Fruit fly (Drosophila melanogaster) whole organism, embryonic: ENCODE data around the gene CG4297.

Source experiments
- Abd-B ChIP-seq: fragments of 200-800 bp; sonication (Bioruptor generic); optimal IDR thresholded peaks from 2 replicates; lab custom pipeline; 2018; ENCODE audit warnings: missing biosample characterization, mild to moderate bottlenecking, missing genetic modification characterization, moderate library complexity
- Atf-2 ChIP-seq: fragments of 200-800 bp; sonication (Bioruptor generic); optimal IDR thresholded peaks from 2 replicates; lab custom pipeline; 2016; ENCODE audit warnings: missing biosample characterization, missing genetic modification characterization
- Atf3 ChIP-seq: fragments of 200-800 bp; sonication (Bioruptor generic); optimal IDR thresholded peaks from 3 replicates; lab custom pipeline; 2016; ENCODE audit warnings: missing biosample characterization, missing genetic modification characterization
- BtbVII ChIP-seq: fragments of 200-800 bp; sonication (Bioruptor generic); optimal IDR thresholded peaks from 3 replicates; lab custom pipeline; 2017; ENCODE audit warnings: missing biosample characterization, mild to moderate bottlenecking, missing genetic modification characterization
- CG12769 ChIP-seq: fragments of 200-800 bp; sonication (Bioruptor generic); optimal IDR thresholded peaks from 2 replicates; lab custom pipeline; 2019; ENCODE audit warnings: missing biosample characterization, mild to moderate bottlenecking, missing genetic modification characterization, moderate library complexity
- CG15073 ChIP-seq: fragments of 200-800 bp; sonication (Bioruptor generic); optimal IDR thresholded peaks from 2 replicates; lab custom pipeline; 2016; ENCODE audit warnings: missing biosample characterization, missing genetic modification characterization
- CG1529 ChIP-seq: fragments of 200-800 bp; sonication (Bioruptor generic); optimal IDR thresholded peaks from 3 replicates; lab custom pipeline; 2018; ENCODE audit warnings: missing biosample characterization, missing genetic modification characterization
- CG15479 ChIP-seq: fragments of 200-800 bp; sonication (Bioruptor generic); optimal IDR thresholded peaks from 3 replicates; lab custom pipeline; 2019; ENCODE audit warnings: missing biosample characterization, mild to moderate bottlenecking, missing genetic modification characterization, moderate library complexity
- CG1602 ChIP-seq: fragments of 200-800 bp; sonication (Bioruptor generic); optimal IDR thresholded peaks from 3 replicates; lab custom pipeline; 2016; ENCODE audit warnings: missing biosample characterization, missing genetic modification characterization
- CG1647 ChIP-seq: fragments of 200-800 bp; sonication (Bioruptor generic); optimal IDR thresholded peaks from 3 replicates; lab custom pipeline; 2016; ENCODE audit warnings: missing biosample characterization, missing genetic modification characterization
- CG2129 ChIP-seq: fragments of 200-800 bp; sonication (Bioruptor generic); IDR thresholded peaks from 2 replicates; pipeline ENCODE4 v1.3.6; 2022; ENCODE audit warnings: missing biosample characterization, missing genetic modification characterization; ENCODE audit not compliant: partially characterized antibody
- CG2199 ChIP-seq: fragments of 200-800 bp; sonication (Bioruptor generic); IDR thresholded peaks from 3 replicates; pipeline ENCODE4 v1.3.6; 2022; ENCODE audit warnings: missing biosample characterization, missing genetic modification characterization
- CG5953 ChIP-seq: fragments of 200-800 bp; sonication (Bioruptor generic); IDR thresholded peaks from 2 replicates; pipeline ENCODE4 v1.3.6; 2022; ENCODE audit warnings: missing biosample characterization, missing genetic modification characterization
- CG7786 ChIP-seq: fragments of 200-800 bp; sonication (Bioruptor generic); optimal IDR thresholded peaks from 2 replicates; lab custom pipeline; 2016; ENCODE audit warnings: missing biosample characterization, missing genetic modification characterization
- CG8281 ChIP-seq: fragments of 200-800 bp; sonication (Bioruptor generic); optimal IDR thresholded peaks from 2 replicates; lab custom pipeline; 2018; ENCODE audit warnings: missing biosample characterization, mild to moderate bottlenecking, missing genetic modification characterization, moderate library complexity
- Chrac-16 ChIP-seq: fragments of 200-800 bp; sonication (Bioruptor generic); optimal IDR thresholded peaks from 3 replicates; lab custom pipeline; 2016; ENCODE audit warnings: missing biosample characterization, missing genetic modification characterization
- D19B ChIP-seq: fragments of 200-800 bp; sonication (Bioruptor generic); optimal IDR thresholded peaks from 2 replicates; lab custom pipeline; 2017; ENCODE audit warnings: missing biosample characterization, mild to moderate bottlenecking, missing genetic modification characterization
- Deaf1 ChIP-seq: fragments of 200-800 bp; optimal IDR thresholded peaks from 3 replicates; lab custom pipeline; 2019; ENCODE audit warnings: missing biosample characterization, mild to moderate bottlenecking, missing genetic modification characterization, moderate library complexity
- Dip2 ChIP-seq: fragments of 200-800 bp; sonication (Bioruptor generic); IDR thresholded peaks from 2 replicates; pipeline ENCODE4 v1.3.6; 2022; ENCODE audit warnings: missing biosample characterization, missing genetic modification characterization
- Hmr ChIP-seq: fragments of 200-800 bp; sonication (Bioruptor generic); optimal IDR thresholded peaks from 3 replicates; lab custom pipeline; 2017; ENCODE audit warnings: mild to moderate bottlenecking, missing biosample characterization, missing genetic modification reagents, missing genetic modification characterization
- Kr ChIP-seq: fragments of 200-800 bp; sonication (Bioruptor generic); optimal IDR thresholded peaks from 2 replicates; lab custom pipeline; 2017; ENCODE audit warnings: missing biosample characterization, mild to moderate bottlenecking, missing genetic modification characterization
- Lim3 ChIP-seq: fragments of 200-800 bp; sonication (Bioruptor generic); IDR thresholded peaks from 2 replicates; pipeline ENCODE4 v1.3.6; 2022; ENCODE audit warnings: missing biosample characterization, missing genetic modification characterization
- Med ChIP-seq: fragments of 200-800 bp; sonication (Bioruptor generic); peaks from one replicate; lab custom pipeline; 2016; ENCODE audit warnings: missing biosample characterization, missing genetic modification characterization, mild to moderate bottlenecking, inconsistent platforms, moderate library complexity
- Myb ChIP-seq: fragments of 200-800 bp; sonication (Bioruptor generic); optimal IDR thresholded peaks from 2 replicates; lab custom pipeline; 2016; ENCODE audit warnings: missing biosample characterization, missing genetic modification characterization
- Rfx ChIP-seq: fragments of 200-800 bp; sonication (Bioruptor generic); IDR thresholded peaks from 2 replicates; pipeline ENCODE4 v1.3.6; 2022; ENCODE audit warnings: missing biosample characterization, missing genetic modification characterization
- abd-A ChIP-seq: fragments of 200-800 bp; sonication (Bioruptor generic); optimal IDR thresholded peaks from 3 replicates; lab custom pipeline; 2019; ENCODE audit warnings: missing biosample characterization, mild to moderate bottlenecking, missing genetic modification characterization, moderate library complexity
- bigmax ChIP-seq: fragments of 200-800 bp; sonication (Bioruptor generic); optimal IDR thresholded peaks from 2 replicates; lab custom pipeline; 2018; ENCODE audit warnings: missing biosample characterization, mild to moderate bottlenecking, missing genetic modification characterization
- br ChIP-seq: fragments of >200 bp; optimal IDR thresholded peaks from 2 replicates; lab custom pipeline; 2017
- chinmo ChIP-seq: fragments of 200-800 bp; sonication (Bioruptor generic); IDR thresholded peaks from 4 replicates; pipeline ENCODE4 v1.3.6; 2022; ENCODE audit warnings: missing biosample characterization, missing genetic modification characterization; ENCODE audit not compliant: partially characterized antibody
- cwo ChIP-seq: fragments of 200-800 bp; sonication (Bioruptor generic); optimal IDR thresholded peaks from 3 replicates; lab custom pipeline; 2017; ENCODE audit warnings: missing biosample characterization, missing genetic modification characterization, mild to moderate bottlenecking, moderate library complexity, missing genetic modification reagents
- ems ChIP-seq: fragments of 200-800 bp; sonication (Bioruptor generic); optimal IDR thresholded peaks from 3 replicates; lab custom pipeline; 2016; ENCODE audit warnings: missing biosample characterization, missing genetic modification characterization
- gcm ChIP-seq: fragments of 200-800 bp; sonication (Bioruptor generic); optimal IDR thresholded peaks from 2 replicates; lab custom pipeline; 2019; ENCODE audit warnings: missing biosample characterization, mild to moderate bottlenecking, missing genetic modification characterization, moderate library complexity
- grn ChIP-seq: fragments of 200-800 bp; sonication (Bioruptor generic); optimal IDR thresholded peaks from 3 replicates; lab custom pipeline; 2017; ENCODE audit warnings: missing biosample characterization, missing genetic modification characterization
- gsb-n ChIP-seq: fragments of 200-800 bp; sonication (Bioruptor generic); optimal IDR thresholded peaks from 3 replicates; lab custom pipeline; 2018; ENCODE audit warnings: missing biosample characterization, mild to moderate bottlenecking, missing genetic modification characterization
- lmd ChIP-seq: fragments of 200-800 bp; sonication (Bioruptor generic); IDR thresholded peaks from 2 replicates; pipeline ENCODE4 v1.3.6; 2022; ENCODE audit warnings: missing biosample characterization, missing genetic modification characterization
- sens ChIP-seq: fragments of 200-800 bp; sonication (Bioruptor generic); peaks from one replicate; lab custom pipeline; 2016; ENCODE audit warnings: missing biosample characterization, missing genetic modification characterization
- seq ChIP-seq: fragments of 200-800 bp; sonication (Bioruptor generic); IDR thresholded peaks from 2 replicates; pipeline ENCODE4 v1.3.6; 2022; ENCODE audit warnings: missing biosample characterization, missing genetic modification characterization
- tna ChIP-seq: fragments of 200-800 bp; sonication (Bioruptor generic); IDR thresholded peaks from 2 replicates; pipeline ENCODE4 v1.3.6; 2022; ENCODE audit warnings: missing biosample characterization, missing genetic modification characterization; ENCODE audit not compliant: partially characterized antibody
- tup ChIP-seq: fragments of 200-800 bp; sonication (Bioruptor generic); optimal IDR thresholded peaks from 2 replicates; lab custom pipeline; 2016; ENCODE audit warnings: missing biosample characterization, mild to moderate bottlenecking, missing genetic modification characterization, moderate library complexity
- vnd ChIP-seq: fragments of 200-800 bp; sonication (Bioruptor generic); IDR thresholded peaks from 3 replicates; pipeline ENCODE4 v1.3.6; 2022; ENCODE audit warnings: missing biosample characterization, missing genetic modification characterization; ENCODE audit not compliant: partially characterized antibody
- wor ChIP-seq: fragments of 200-800 bp; sonication (Bioruptor generic); IDR thresholded peaks from 2 replicates; pipeline ENCODE4 v1.3.6; 2022; ENCODE audit warnings: missing biosample characterization, missing genetic modification characterization
- zen ChIP-seq: fragments of 200-800 bp; sonication (Bioruptor generic); optimal IDR thresholded peaks from 3 replicates; lab custom pipeline; 2018; ENCODE audit warnings: missing biosample characterization, mild to moderate bottlenecking, missing genetic modification characterization, moderate library complexity

Gene CG4297

DNA sequence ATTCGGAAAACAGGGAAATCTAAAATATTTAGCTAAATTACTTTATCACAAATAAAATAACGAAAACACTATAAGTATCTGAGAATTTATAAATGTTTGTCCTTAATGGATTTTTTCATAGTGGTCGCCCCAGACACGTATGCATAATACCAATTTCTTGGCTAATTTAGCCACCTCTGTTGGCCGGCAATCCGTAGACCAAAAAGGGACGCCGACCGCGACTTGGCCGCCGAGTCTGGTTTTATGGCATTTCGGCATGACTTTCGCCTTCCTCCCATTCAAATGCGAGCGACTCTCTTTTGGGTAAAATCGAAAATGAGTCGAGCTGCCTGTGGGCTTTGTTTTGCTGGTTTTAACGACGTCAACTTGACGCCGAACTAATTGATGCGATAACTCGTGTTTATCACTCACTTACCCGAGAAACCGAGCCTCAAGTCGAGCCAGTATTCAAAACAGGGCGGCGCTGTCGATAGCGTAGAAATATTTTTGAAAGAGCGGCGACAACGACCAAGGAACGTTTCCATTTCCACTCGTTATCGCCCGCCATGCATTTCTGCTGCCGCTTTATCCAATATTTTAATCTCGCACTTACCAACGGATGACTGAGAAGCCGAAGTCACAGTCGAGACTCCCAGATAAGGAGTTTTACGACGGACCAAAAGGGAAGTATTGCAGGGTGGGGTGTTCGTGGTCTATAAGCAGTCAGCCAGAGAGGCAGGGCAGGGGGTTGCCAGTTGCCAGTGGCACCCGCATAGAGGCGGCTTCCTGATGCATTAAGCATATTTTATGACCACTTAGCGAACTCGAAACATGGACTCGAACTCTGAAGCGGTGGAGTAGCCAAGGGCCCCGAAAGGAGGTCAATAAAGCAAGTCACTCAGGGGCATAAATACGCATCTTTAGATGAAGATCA, 47.2 kb upstream of the CG4297 start (continued):
- no peak for TF ChIP-seq D19B
- peak; percentile 59 for TF ChIP-seq Med (GFP tag; lab: Kevin White, UChicago)
- TF ChIP-seq CG1602 (GFP tag; lab: Kevin White, UChicago) = no peak
- no peak for TF ChIP-seq br (lab: Kevin White, UChicago)
- peak; percentile 58 for TF ChIP-seq gcm (GFP tag; lab: Kevin White, UChicago)
- peak; percentile 1 for TF ChIP-seq Kr (GFP tag; lab: Kevin White, UChicago)
- no peak for TF ChIP-seq wor (GFP tag; lab: Robert Waterston, UW)
- no peak for TF ChIP-seq Myb (GFP tag; lab: Kevin White, UChicago)
- peak; percentile 57 for TF ChIP-seq tup
- TF ChIP-seq sens (GFP tag; lab: Kevin White, UChicago) = no peak
- no peak for TF ChIP-seq vnd (GFP tag; lab: Robert Waterston, UW)
- no peak for TF ChIP-seq gsb-n
- TF ChIP-seq bigmax (GFP tag; lab: Kevin White, UChicago) = no peak
- TF ChIP-seq Chrac-16 (GFP tag; lab: Kevin White, UChicago) = no peak
- TF ChIP-seq grn = peak; percentile 92
- TF ChIP-seq Atf-2 (GFP tag; lab: Kevin White, UChicago) = no peak
- TF ChIP-seq CG8281 (tag; lab: Kevin White, UChicago) = no peak
- 0 out of 3 replicates have a peak, but pooled peaks have one; percentile 57 for TF ChIP-seq CG2199 (GFP tag; lab: Robert Waterston, UW)
- TF ChIP-seq CG15073 (GFP tag; lab: Kevin White, UChicago) = no peak
- peak; percentile 38 for TF ChIP-seq abd-A (tag; lab: Kevin White, UChicago)
- no peak for TF ChIP-seq BtbVII (GFP tag; lab: Kevin White, UChicago)
- peak; percentile 44 for TF ChIP-seq Deaf1 (tag; lab: Kevin White, UChicago)
- TF ChIP-seq cwo = no peak
- TF ChIP-seq tna (GFP tag; lab: Robert Waterston, UW) = no peak
- no peak for TF ChIP-seq CG1647 (GFP tag; lab: Kevin White, UChicago)
- peak; percentile 95 for TF ChIP-seq zen (tag; lab: Kevin White, UChicago)
- 0 out of 2 replicates have a peak, but pooled peaks have one; percentile 29 for TF ChIP-seq CG5953 (GFP tag; lab: Robert Waterston, UW)
- no peak for TF ChIP-seq Hmr
- no peak for TF ChIP-seq CG12769 (tag; lab: Kevin White, UChicago)
- no peak for TF ChIP-seq CG2129 (GFP tag; lab: Robert Waterston, UW)
- TF ChIP-seq chinmo (GFP tag; lab: Robert Waterston, UW) = 0 out of 4 replicates have a peak, but pooled peaks have one; percentile 49
- TF ChIP-seq seq = no peak

DNA sequence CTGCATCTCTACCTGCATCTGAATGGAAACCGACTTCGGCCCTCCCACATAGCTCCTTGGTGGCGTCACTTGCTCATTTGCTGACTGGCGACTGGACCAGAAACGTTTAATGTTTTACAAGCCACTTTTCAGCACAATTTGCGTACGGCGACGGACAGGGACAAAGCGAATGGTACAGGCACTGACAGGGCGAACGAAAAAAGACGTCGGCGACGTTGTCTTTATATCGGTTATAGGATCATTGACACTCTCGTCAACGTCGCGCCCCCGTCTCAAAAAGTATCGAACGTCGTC, 46.6 kb upstream of the CG4297 start:
- TF ChIP-seq CG7786 (GFP tag; lab: Kevin White, UChicago) = no peak
- TF ChIP-seq Rfx (GFP tag; lab: Robert Waterston, UW) = no peak
- no peak for TF ChIP-seq lmd
- peak; percentile 90 for TF ChIP-seq zen (tag; lab: Kevin White, UChicago)
- peak; percentile 86 for TF ChIP-seq CG15479 (GFP tag; lab: Kevin White, UChicago)
- no peak for TF ChIP-seq Dip2 (GFP tag; lab: Robert Waterston, UW)
- no peak for TF ChIP-seq ems (GFP tag; lab: Kevin White, UChicago)
- TF ChIP-seq Lim3 (GFP tag; lab: Robert Waterston, UW) = no peak
- no peak for TF ChIP-seq Atf3 (GFP tag; lab: Kevin White, UChicago)
- no peak for TF ChIP-seq Abd-B (GFP tag; lab: Kevin White, UChicago)
- no peak for TF ChIP-seq CG1529
- TF ChIP-seq, all 482 proteins: peak for 2
